Worm (Caenorhabditis elegans) whole organism, L2 larva: Measurements from ENCODE around the gene M03B6.3.
A peak's percentile ranks its signal among the peaks of the same experiment; 100 is the strongest.

ENCODE experiments used
- C34F6.9 ChIP-seq: fragments of 150-350 bp; optimal IDR thresholded peaks from 2 replicates; lab custom pipeline; 2014; ENCODE audit warnings: missing biosample characterization, missing genetic modification characterization
- F13H6.1 ChIP-seq: sonication (generic microtip); optimal IDR thresholded peaks from 2 replicates; lab custom pipeline; 2016; ENCODE audit warnings: missing genetic modification characterization, missing compliant biosample characterization
- R02D3.7 ChIP-seq: fragments of 150-350 bp; optimal IDR thresholded peaks from 2 replicates; lab custom pipeline; 2014; ENCODE audit warnings: missing biosample characterization, missing genetic modification characterization
- Y55F3AM.14 ChIP-seq: fragments of 200-800 bp; sonication (Bioruptor generic); optimal IDR thresholded peaks from 2 replicates; lab custom pipeline; 2018; ENCODE audit warnings: mild to moderate bottlenecking, missing genetic modification characterization, missing compliant biosample characterization
- ZK546.5 ChIP-seq: sonication (generic microtip); optimal IDR thresholded peaks from 2 replicates; lab custom pipeline; 2017; ENCODE audit warnings: missing biosample characterization, missing genetic modification characterization
- alr-1 ChIP-seq: fragments of 150-350 bp; optimal IDR thresholded peaks from 2 replicates; lab custom pipeline; 2014; ENCODE audit warnings: missing biosample characterization, missing genetic modification characterization
- aly-2 ChIP-seq: fragments of 150-350 bp; optimal IDR thresholded peaks from 2 replicates; lab custom pipeline; 2014; ENCODE audit warnings: missing biosample characterization, missing genetic modification characterization
- blmp-1 ChIP-seq: sonication (generic microtip); optimal IDR thresholded peaks from 2 replicates; lab custom pipeline; 2017; ENCODE audit warnings: missing genetic modification characterization, mild to moderate bottlenecking, missing compliant biosample characterization, antibody characterized with exemption, moderate library complexity; ENCODE audit not compliant: insufficient read depth
- ceh-16 ChIP-seq: fragments of 150-350 bp; optimal IDR thresholded peaks from 2 replicates; lab custom pipeline; 2014; ENCODE audit warnings: missing biosample characterization, missing genetic modification characterization
- crh-2 ChIP-seq: sonication (generic microtip); optimal IDR thresholded peaks from 2 replicates; lab custom pipeline; 2017; ENCODE audit warnings: missing biosample characterization, missing genetic modification characterization
- dmd-4 ChIP-seq: sonication (generic microtip); optimal IDR thresholded peaks from 2 replicates; lab custom pipeline; 2017; ENCODE audit warnings: missing biosample characterization, missing genetic modification characterization
- egl-27 ChIP-seq: sonication (generic microtip); optimal IDR thresholded peaks from 3 replicates; lab custom pipeline; 2017; ENCODE audit warnings: missing biosample characterization, missing genetic modification reagents, missing genetic modification characterization
- elt-1 ChIP-seq: fragments of 150-350 bp; optimal IDR thresholded peaks from 2 replicates; lab custom pipeline; 2014; ENCODE audit warnings: missing biosample characterization, missing genetic modification characterization
- elt-3 ChIP-seq: sonication (generic microtip); optimal IDR thresholded peaks from 2 replicates; lab custom pipeline; 2017; ENCODE audit warnings: missing biosample characterization, missing genetic modification characterization
- fos-1 ChIP-seq: fragments of 150-350 bp; optimal IDR thresholded peaks from 2 replicates; lab custom pipeline; 2014; ENCODE audit warnings: missing biosample characterization, missing genetic modification characterization
- gmeb-1 ChIP-seq: fragments of 150-350 bp; optimal IDR thresholded peaks from 2 replicates; lab custom pipeline; 2014; ENCODE audit warnings: missing biosample characterization, missing genetic modification characterization
- lin-11 ChIP-seq: fragments of 150-350 bp; sonication (generic microtip); optimal IDR thresholded peaks from 2 replicates; lab custom pipeline; 2014; ENCODE audit warnings: missing biosample characterization, missing genetic modification characterization, inconsistent platforms, mixed read lengths
- lin-13 ChIP-seq: fragments of 150-350 bp; optimal IDR thresholded peaks from 2 replicates; lab custom pipeline; 2014; ENCODE audit warnings: missing biosample characterization, missing genetic modification reagents, missing genetic modification characterization
- lin-39 ChIP-seq: fragments of 150-350 bp; optimal IDR thresholded peaks from 2 replicates; lab custom pipeline; 2014; ENCODE audit warnings: missing biosample characterization, missing genetic modification reagents, missing genetic modification characterization
- lsy-2 ChIP-seq, 2 experiments: fragments of 150-350 bp in 1 of 2; sonication (generic microtip) in 1 of 2; optimal IDR thresholded peaks; 2 replicates each; lab custom pipeline; 2014 to 2017; ENCODE audit warnings: missing biosample characterization in 2 of 2, missing genetic modification characterization in 2 of 2
- mab-5 ChIP-seq: fragments of 150-350 bp; optimal IDR thresholded peaks from 2 replicates; lab custom pipeline; 2014; ENCODE audit warnings: missing biosample characterization, missing genetic modification characterization
- mbf-1 ChIP-seq: sonication (generic microtip); optimal IDR thresholded peaks from 2 replicates; lab custom pipeline; 2017; ENCODE audit warnings: missing biosample characterization, missing genetic modification characterization
- mdl-1 ChIP-seq, 2 experiments: fragments of 150-350 bp in 1 of 2; sonication (generic microtip) in 1 of 2; optimal IDR thresholded peaks; 2 replicates each; lab custom pipeline; 2017; ENCODE audit warnings: missing biosample characterization in 2 of 2, missing genetic modification characterization in 2 of 2
- nhr-10 ChIP-seq: sonication (generic microtip); optimal IDR thresholded peaks from 2 replicates; lab custom pipeline; 2017; ENCODE audit warnings: missing biosample characterization, missing genetic modification characterization
- nhr-11 ChIP-seq: fragments of 150-350 bp; optimal IDR thresholded peaks from 2 replicates; lab custom pipeline; 2014; ENCODE audit warnings: missing biosample characterization, missing genetic modification characterization
- nhr-12 ChIP-seq: fragments of 150-350 bp; optimal IDR thresholded peaks from 2 replicates; lab custom pipeline; 2014; ENCODE audit warnings: missing biosample characterization, missing genetic modification characterization
- nhr-129 ChIP-seq: fragments of 150-350 bp; optimal IDR thresholded peaks from 2 replicates; lab custom pipeline; 2014; ENCODE audit warnings: missing biosample characterization, missing genetic modification characterization
- nhr-21 ChIP-seq: fragments of 150-350 bp; optimal IDR thresholded peaks from 2 replicates; lab custom pipeline; 2014; ENCODE audit warnings: missing biosample characterization, missing genetic modification characterization
- nhr-23 ChIP-seq: fragments of 150-350 bp; optimal IDR thresholded peaks from 2 replicates; lab custom pipeline; 2014; ENCODE audit warnings: missing biosample characterization, missing genetic modification reagents, missing genetic modification characterization
- nhr-237 ChIP-seq: fragments of 150-350 bp; optimal IDR thresholded peaks from 2 replicates; lab custom pipeline; 2014; ENCODE audit warnings: missing biosample characterization, missing genetic modification characterization
- nhr-25 ChIP-seq: fragments of 150-350 bp; sonication (generic microtip); optimal IDR thresholded peaks from 3 replicates; lab custom pipeline; 2014; ENCODE audit warnings: missing biosample characterization, missing genetic modification characterization
- nhr-77 ChIP-seq: fragments of 150-350 bp; optimal IDR thresholded peaks from 2 replicates; lab custom pipeline; 2014; ENCODE audit warnings: missing biosample characterization, missing genetic modification characterization
- peb-1 ChIP-seq: fragments of 150-350 bp; optimal IDR thresholded peaks from 2 replicates; lab custom pipeline; 2014; ENCODE audit warnings: missing biosample characterization, missing genetic modification characterization
- sem-4 ChIP-seq: fragments of 150-350 bp; optimal IDR thresholded peaks from 2 replicates; lab custom pipeline; 2014; ENCODE audit warnings: missing biosample characterization, missing genetic modification reagents, missing genetic modification characterization
- skn-1 ChIP-seq: sonication (generic microtip); optimal IDR thresholded peaks from 2 replicates; lab custom pipeline; 2017; ENCODE audit warnings: missing biosample characterization, missing genetic modification characterization
- sma-3 ChIP-seq: sonication (generic microtip); optimal IDR thresholded peaks from 2 replicates; lab custom pipeline; 2016; ENCODE audit warnings: missing genetic modification reagents, missing genetic modification characterization, missing compliant biosample characterization
- sma-9 ChIP-seq, 2 experiments: fragments of 150-350 bp in 1 of 2; sonication (generic microtip) in 1 of 2; optimal IDR thresholded peaks; 2 replicates each; lab custom pipeline; 2014 to 2016; ENCODE audit warnings: missing genetic modification characterization in 2 of 2, mild to moderate bottlenecking in 1 of 2, missing biosample characterization in 1 of 2, missing compliant biosample characterization in 1 of 2, missing genetic modification reagents in 1 of 2, moderate library complexity in 1 of 2
- snpc-4 ChIP-seq: fragments of 150-350 bp; optimal IDR thresholded peaks from 2 replicates; lab custom pipeline; 2014; ENCODE audit warnings: missing biosample characterization, missing genetic modification characterization
- unc-39 ChIP-seq: fragments of 150-350 bp; optimal IDR thresholded peaks from 2 replicates; lab custom pipeline; 2014; ENCODE audit warnings: missing biosample characterization, missing genetic modification characterization
- zag-1 ChIP-seq: fragments of 150-350 bp; optimal IDR thresholded peaks from 2 replicates; lab custom pipeline; 2014; ENCODE audit warnings: missing biosample characterization, missing genetic modification characterization
- ztf-1 ChIP-seq: fragments of 200-800 bp; sonication (Bioruptor generic); conservative IDR thresholded peaks from 2 replicates; pipeline ENCODE4 v1.3.6; 2022; ENCODE audit warnings: missing genetic modification characterization, missing compliant biosample characterization
- ztf-11 ChIP-seq: sonication (generic microtip); optimal IDR thresholded peaks from 2 replicates; lab custom pipeline; 2017; ENCODE audit warnings: missing biosample characterization, missing genetic modification characterization
- ztf-4 ChIP-seq: fragments of 150-350 bp; optimal IDR thresholded peaks from 2 replicates; lab custom pipeline; 2014; ENCODE audit warnings: missing biosample characterization, missing genetic modification characterization

Gene M03B6.3

DNA sequence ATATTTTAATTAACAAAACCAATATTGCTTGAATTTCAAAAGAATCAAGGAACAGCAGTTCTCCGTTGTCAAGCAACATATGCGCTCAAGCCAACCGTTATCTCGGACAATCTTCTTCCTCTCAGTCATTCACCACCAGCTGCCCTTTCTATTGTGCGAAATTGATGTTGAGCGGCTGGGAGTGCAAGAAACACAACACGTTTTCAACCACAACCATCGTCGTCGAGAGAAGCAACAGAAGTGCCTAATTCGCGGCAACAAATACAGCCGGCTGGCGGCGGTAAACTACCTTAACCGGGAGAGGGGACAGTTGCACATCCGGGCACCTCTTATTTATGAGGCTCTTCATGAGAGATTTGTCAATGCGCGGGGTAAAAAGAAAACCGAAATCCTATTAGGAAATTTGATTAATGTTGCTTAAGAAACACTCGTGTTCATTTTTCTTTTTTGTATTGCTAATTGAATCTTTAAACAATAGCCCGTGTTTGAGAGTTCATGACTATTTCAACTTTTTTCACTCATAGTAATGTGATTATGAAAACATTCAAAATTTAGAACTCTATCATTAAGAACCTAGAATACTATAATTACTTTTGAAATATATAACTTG lies 17.8 kb upstream of the M03B6.3 start:
- TF ChIP-seq nhr-23 (tag; lab: Kevin White, UChicago), result no peak
- no peak for TF ChIP-seq nhr-12 (tag; lab: Kevin White, UChicago)
- TF ChIP-seq lin-11, result no peak
- no peak for TF ChIP-seq elt-1 (tag; lab: Kevin White, UChicago)
- no peak for TF ChIP-seq snpc-4 (tag; lab: Kevin White, UChicago)
- TF ChIP-seq nhr-21 (tag; lab: Kevin White, UChicago), result no peak
- TF ChIP-seq lin-39 (tag; lab: Kevin White, UChicago), result no peak
- no peak for TF ChIP-seq Y55F3AM.14 (GFP tag; lab: Kevin White, UChicago)

DNA sequence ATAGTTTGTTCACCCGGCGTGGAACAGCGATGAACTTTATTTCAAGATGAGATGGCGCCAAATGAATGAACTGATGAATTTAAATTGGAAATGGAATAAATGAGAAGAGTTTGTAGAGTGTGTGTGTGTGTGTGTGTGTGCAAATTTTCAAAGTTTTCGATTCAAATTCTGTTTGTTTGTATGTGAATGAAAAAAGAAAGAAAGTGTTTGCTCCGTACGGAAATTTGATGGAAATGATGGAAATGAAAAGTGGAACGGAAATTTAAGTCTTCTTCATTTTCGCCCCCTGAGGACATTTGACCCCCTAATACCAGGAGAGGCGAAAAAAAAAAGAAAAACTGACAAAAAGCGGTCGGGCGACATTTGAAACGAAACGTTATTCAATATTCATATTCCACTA lies 14.0 kb upstream of the M03B6.3 start:
- no peak for TF ChIP-seq nhr-10
- no peak for TF ChIP-seq ztf-4
- TF ChIP-seq nhr-11 (tag; lab: Kevin White, UChicago), result no peak
- TF ChIP-seq egl-27 (tag; lab: Kevin White, UChicago), result no peak
- no peak for TF ChIP-seq ceh-16 (tag; lab: Kevin White, UChicago)

DNA sequence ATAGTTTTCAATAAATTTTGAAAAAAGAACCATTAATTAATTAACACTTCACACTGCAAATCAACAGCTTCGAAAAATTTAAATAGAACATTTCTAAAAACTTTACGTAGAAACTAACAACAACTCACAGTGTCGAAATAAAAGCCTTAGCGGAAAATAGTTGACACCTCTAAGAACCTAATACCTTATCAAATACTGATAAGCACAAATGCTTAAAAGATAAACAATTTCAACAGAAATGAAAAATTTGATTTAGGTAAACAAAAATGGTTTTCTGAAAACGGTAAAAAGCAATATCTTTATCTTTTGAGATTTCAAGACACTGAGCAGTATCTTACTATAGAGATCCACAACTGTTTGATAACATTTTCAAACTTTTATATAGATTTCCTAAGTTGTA lies 12.8 kb upstream of the M03B6.3 start:
- TF ChIP-seq fos-1 (tag; lab: Kevin White, UChicago) (peak; percentile 6), mdl-1 (tag; optimal IDR thresholded peaks at IDR 0.05; lab: Kevin White, UChicago) (no peak)

DNA sequence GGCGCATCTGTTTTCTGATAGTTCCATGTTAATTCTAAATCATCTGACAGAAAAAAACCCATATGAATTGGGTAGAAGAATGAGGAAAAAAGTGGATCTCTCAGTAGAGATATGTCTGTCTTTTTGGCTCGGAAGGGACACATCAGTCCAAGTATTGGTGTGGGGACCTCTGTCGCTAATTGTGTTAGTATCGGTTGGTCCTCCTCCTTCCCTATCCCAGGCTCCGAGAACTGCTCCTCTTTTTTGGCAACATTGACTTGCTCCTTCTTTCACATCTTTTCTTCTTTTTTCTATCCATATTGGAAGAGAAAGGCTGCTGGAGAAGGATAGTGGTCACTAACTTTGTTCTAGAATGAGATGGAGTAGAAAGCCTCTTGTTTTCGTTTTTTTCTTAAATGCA lies 11.8 kb upstream of the M03B6.3 start:
- TF ChIP-seq skn-1 (tag; lab: Kevin White, UChicago) (no peak), sma-9 (GFP tag; optimal IDR thresholded peaks at IDR 0.05; lab: Kevin White, UChicago) (no peak), sma-9 (tag; optimal IDR thresholded peaks at IDR 0.05; lab: Kevin White, UChicago) (no peak), gmeb-1 (tag; lab: Kevin White, UChicago) (no peak), nhr-237 (tag; lab: Kevin White, UChicago) (no peak), dmd-4 (tag; lab: Kevin White, UChicago) (no peak), peb-1 (tag; lab: Kevin White, UChicago) (no peak), mdl-1 (tag; optimal IDR thresholded peaks at IDR 0.05; lab: Kevin White, UChicago) (no peak), egl-27 (tag; lab: Kevin White, UChicago) (no peak), sma-3 (GFP tag; lab: Kevin White, UChicago) (no peak), crh-2 (tag; lab: Kevin White, UChicago) (no peak), nhr-77 (tag; lab: Kevin White, UChicago) (no peak), ztf-11 (no peak), lin-11 (no peak), elt-3 (tag; lab: Kevin White, UChicago) (no peak), aly-2 (tag; lab: Kevin White, UChicago) (no peak), unc-39 (no peak), F13H6.1 (tag; lab: Kevin White, UChicago) (no peak), mbf-1 (tag; lab: Kevin White, UChicago) (no peak), mab-5 (tag; lab: Kevin White, UChicago) (no peak), sem-4 (no peak)

DNA sequence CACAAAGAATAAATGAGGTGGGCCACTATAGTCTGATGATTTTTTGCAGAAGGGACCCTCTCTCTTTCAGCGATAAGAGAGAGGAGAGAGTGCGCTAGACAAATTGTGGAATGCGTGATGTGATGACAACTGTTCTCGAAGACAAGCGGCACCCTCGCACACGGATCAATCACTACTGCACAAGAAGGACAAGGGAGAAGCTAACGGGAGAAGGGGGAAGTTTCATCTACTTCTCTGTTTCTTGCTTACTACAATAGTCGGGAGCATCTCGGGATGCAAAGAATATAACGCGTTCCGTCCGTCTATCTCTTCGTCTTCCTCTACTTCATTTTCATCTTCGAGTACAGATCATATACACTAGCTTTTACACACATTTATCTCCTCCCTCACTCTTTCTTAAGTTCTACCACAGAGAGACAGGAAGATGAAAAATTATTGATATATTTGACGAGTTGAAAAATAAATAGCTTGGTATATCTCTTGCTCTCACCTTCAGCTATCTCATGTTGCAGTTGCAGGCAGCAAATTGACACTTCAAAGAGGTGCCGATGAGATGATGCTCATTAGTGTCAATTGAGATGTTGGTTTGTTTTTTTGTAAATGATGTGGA lies 9.3 kb upstream of the M03B6.3 start:
- TF ChIP-seq blmp-1 (tag; lab: Kevin White, UChicago) (no peak), R02D3.7 (no peak), lin-13 (GFP tag; lab: Kevin White, UChicago) (no peak), ZK546.5 (no peak), nhr-21 (tag; lab: Kevin White, UChicago) (no peak), crh-2 (tag; lab: Kevin White, UChicago) (no peak), sma-9 (GFP tag; optimal IDR thresholded peaks at IDR 0.05; lab: Kevin White, UChicago) (peak; percentile 63), sma-9 (tag; optimal IDR thresholded peaks at IDR 0.05; lab: Kevin White, UChicago) (no peak), F13H6.1 (tag; lab: Kevin White, UChicago) (peak; percentile 80), zag-1 (no peak), sma-3 (GFP tag; lab: Kevin White, UChicago) (no peak), Y55F3AM.14 (GFP tag; lab: Kevin White, UChicago) (no peak), fos-1 (tag; lab: Kevin White, UChicago) (no peak), snpc-4 (tag; lab: Kevin White, UChicago) (no peak), ztf-1 (GFP tag; lab: Robert Waterston, UW) (no peak), alr-1 (tag; lab: Kevin White, UChicago) (no peak), nhr-23 (tag; lab: Kevin White, UChicago) (no peak), nhr-129 (peak; percentile 40), lsy-2 (tag; optimal IDR thresholded peaks at IDR 0.05; lab: Kevin White, UChicago) (no peak), ceh-16 (tag; lab: Kevin White, UChicago) (no peak), sem-4 (peak; percentile 9), dmd-4 (tag; lab: Kevin White, UChicago) (no peak), unc-39 (no peak), nhr-237 (tag; lab: Kevin White, UChicago) (no peak), aly-2 (tag; lab: Kevin White, UChicago) (no peak), nhr-11 (tag; lab: Kevin White, UChicago) (no peak), C34F6.9 (tag; lab: Kevin White, UChicago) (peak; percentile 6), nhr-25 (tag; lab: Kevin White, UChicago) (no peak)
